Fruit fly (Drosophila melanogaster) whole organism, embryonic: ENCODE data around the gene CG4332.

ENCODE experiments used
- Ada2b ChIP-seq: fragments of 200-800 bp; sonication (Bioruptor generic); IDR thresholded peaks from 2 replicates; pipeline ENCODE4 v1.3.6; 2022; ENCODE audit warnings: missing biosample characterization, missing genetic modification characterization
- Aef1 ChIP-seq: fragments of 200-800 bp; sonication (Bioruptor generic); IDR thresholded peaks from 3 replicates; pipeline ENCODE4 v1.3.6; 2022; ENCODE audit warnings: missing biosample characterization, missing genetic modification characterization
- Antp ChIP-seq: fragments of 200-800 bp; sonication (Bioruptor generic); optimal IDR thresholded peaks from 3 replicates; lab custom pipeline; 2016; ENCODE audit warnings: missing biosample characterization, missing genetic modification characterization
- Asciz ChIP-seq: fragments of 200-800 bp; sonication (Bioruptor generic); optimal IDR thresholded peaks from 2 replicates; lab custom pipeline; 2017; ENCODE audit warnings: missing biosample characterization, mild to moderate bottlenecking, missing genetic modification characterization, missing genetic modification reagents
- Bdp1 ChIP-seq: fragments of 200-800 bp; sonication (Bioruptor generic); optimal IDR thresholded peaks from 3 replicates; lab custom pipeline; 2016; ENCODE audit warnings: missing biosample characterization, missing genetic modification characterization
- CG1024 ChIP-seq: fragments of 200-800 bp; sonication (Bioruptor generic); IDR thresholded peaks from 2 replicates; pipeline ENCODE4 v1.3.6; 2022; ENCODE audit warnings: missing biosample characterization, missing genetic modification characterization
- CG10274 ChIP-seq: fragments of 200-800 bp; sonication (Bioruptor generic); optimal IDR thresholded peaks from 3 replicates; lab custom pipeline; 2017; ENCODE audit warnings: missing biosample characterization, mild to moderate bottlenecking, missing genetic modification characterization
- CG10431 ChIP-seq: fragments of 200-800 bp; sonication (Bioruptor generic); optimal IDR thresholded peaks from 3 replicates; lab custom pipeline; 2018; ENCODE audit warnings: missing biosample characterization, mild to moderate bottlenecking, missing genetic modification characterization
- CG10462 ChIP-seq: fragments of 200-800 bp; sonication (Bioruptor generic); optimal IDR thresholded peaks from 2 replicates; lab custom pipeline; 2016; ENCODE audit warnings: missing biosample characterization, missing genetic modification characterization
- CG10543 ChIP-seq: fragments of 200-800 bp; sonication (Bioruptor generic); optimal IDR thresholded peaks from 3 replicates; lab custom pipeline; 2017; ENCODE audit warnings: missing biosample characterization, mild to moderate bottlenecking, missing genetic modification characterization, moderate library complexity
- CG10959 ChIP-seq: fragments of 200-800 bp; sonication (Bioruptor generic); IDR thresholded peaks from 2 replicates; pipeline ENCODE4 v1.3.6; 2022; ENCODE audit warnings: missing biosample characterization, missing genetic modification characterization
- CG12155 ChIP-seq: fragments of 200-800 bp; sonication (Bioruptor generic); optimal IDR thresholded peaks from 3 replicates; lab custom pipeline; 2016; ENCODE audit warnings: missing biosample characterization, missing genetic modification characterization
- CG14860 ChIP-seq: fragments of 200-800 bp; sonication (Bioruptor generic); IDR thresholded peaks from 3 replicates; pipeline ENCODE4 v1.3.6; 2022; ENCODE audit warnings: missing biosample characterization, missing genetic modification characterization; ENCODE audit not compliant: partially characterized antibody
- CG17328 ChIP-seq: fragments of 200-800 bp; sonication (Bioruptor generic); IDR thresholded peaks from 2 replicates; pipeline ENCODE4 v1.3.6; 2022; ENCODE audit warnings: missing biosample characterization, missing genetic modification characterization
- CG18476 ChIP-seq: fragments of 200-800 bp; sonication (Bioruptor generic); optimal IDR thresholded peaks from 2 replicates; lab custom pipeline; 2016; ENCODE audit warnings: missing biosample characterization, mild to moderate bottlenecking, missing genetic modification characterization
- CG18764 ChIP-seq: fragments of 200-800 bp; sonication (Bioruptor generic); optimal IDR thresholded peaks from 3 replicates; lab custom pipeline; 2016; ENCODE audit warnings: missing biosample characterization, missing genetic modification characterization
- CG2116 ChIP-seq: fragments of 200-800 bp; sonication (Bioruptor generic); optimal IDR thresholded peaks from 3 replicates; lab custom pipeline; 2018; ENCODE audit warnings: missing biosample characterization, mild to moderate bottlenecking, missing genetic modification characterization
- CG31388 ChIP-seq: fragments of 200-800 bp; sonication (Bioruptor generic); optimal IDR thresholded peaks from 2 replicates; lab custom pipeline; 2016; ENCODE audit warnings: missing biosample characterization, missing genetic modification characterization
- CG33213 ChIP-seq: fragments of 200-800 bp; sonication (Bioruptor generic); optimal IDR thresholded peaks from 3 replicates; lab custom pipeline; 2016; ENCODE audit warnings: missing biosample characterization, missing genetic modification characterization
- CG42726 ChIP-seq: fragments of 200-800 bp; sonication (Bioruptor generic); IDR thresholded peaks from 2 replicates; pipeline ENCODE4 v1.3.6; 2022; ENCODE audit warnings: missing biosample characterization, missing genetic modification characterization; ENCODE audit not compliant: partially characterized antibody
- CG8089 ChIP-seq: fragments of 200-800 bp; sonication (Bioruptor generic); optimal IDR thresholded peaks from 3 replicates; lab custom pipeline; 2016; ENCODE audit warnings: missing biosample characterization, missing genetic modification characterization
- CG8944 ChIP-seq: fragments of 200-800 bp; sonication (Bioruptor generic); optimal IDR thresholded peaks from 3 replicates; lab custom pipeline; 2016; ENCODE audit warnings: missing biosample characterization, missing genetic modification characterization
- CHES-1-like ChIP-seq: fragments of 200-800 bp; sonication (Bioruptor generic); optimal IDR thresholded peaks from 2 replicates; lab custom pipeline; 2016; ENCODE audit warnings: missing biosample characterization, missing genetic modification characterization
- Camta ChIP-seq: fragments of 200-800 bp; sonication (Bioruptor generic); optimal IDR thresholded peaks from 2 replicates; lab custom pipeline; 2016; ENCODE audit warnings: missing biosample characterization, missing genetic modification characterization
- CkIIα-i1 ChIP-seq: fragments of 200-800 bp; sonication (Bioruptor generic); IDR thresholded peaks from 2 replicates; pipeline ENCODE4 v1.3.6; 2022; ENCODE audit warnings: missing biosample characterization, missing genetic modification characterization
- CrebB ChIP-seq: fragments of 200-800 bp; sonication (Bioruptor generic); optimal IDR thresholded peaks from 3 replicates; lab custom pipeline; 2018; ENCODE audit warnings: missing biosample characterization, mild to moderate bottlenecking, missing genetic modification characterization
- D ChIP-seq, 2 experiments: fragments of 200-800 bp in 1 of 2; fragments of >200 bp in 1 of 2; sonication (Bioruptor generic) in 1 of 2; optimal IDR thresholded peaks; 2 replicates in 1 of 2; 3 replicates in 1 of 2; lab custom pipeline; 2017; ENCODE audit warnings: mild to moderate bottlenecking in 1 of 2, missing biosample characterization in 1 of 2, missing genetic modification characterization in 1 of 2, missing genetic modification reagents in 1 of 2
- Ets65A ChIP-seq: fragments of 200-800 bp; sonication (Bioruptor generic); peaks from one replicate; lab custom pipeline; 2016; ENCODE audit warnings: missing biosample characterization, missing genetic modification characterization
- Gug ChIP-seq: fragments of 200-800 bp; sonication (Bioruptor generic); IDR thresholded peaks from 4 replicates; pipeline ENCODE4 v1.3.6; 2022; ENCODE audit warnings: missing biosample characterization, missing genetic modification characterization
- HHEX ChIP-seq: fragments of 200-800 bp; sonication (Bioruptor generic); optimal IDR thresholded peaks from 3 replicates; lab custom pipeline; 2017; ENCODE audit warnings: missing biosample characterization, mild to moderate bottlenecking, missing genetic modification characterization, missing genetic modification reagents
- Nf-YB ChIP-seq: fragments of 200-800 bp; sonication (Bioruptor generic); optimal IDR thresholded peaks from 3 replicates; lab custom pipeline; 2019; ENCODE audit warnings: missing biosample characterization, mild to moderate bottlenecking, missing genetic modification characterization, moderate library complexity
- PHDP ChIP-seq: fragments of 200-800 bp; sonication (Bioruptor generic); optimal IDR thresholded peaks from 3 replicates; lab custom pipeline; 2018; ENCODE audit warnings: missing biosample characterization, mild to moderate bottlenecking, missing genetic modification characterization, moderate library complexity
- Sox100B ChIP-seq: fragments of 200-800 bp; sonication (Bioruptor generic); optimal IDR thresholded peaks from 3 replicates; lab custom pipeline; 2018; ENCODE audit warnings: missing biosample characterization, mild to moderate bottlenecking, missing genetic modification characterization
- da ChIP-seq: fragments of 200-800 bp; sonication (Bioruptor generic); optimal IDR thresholded peaks from 2 replicates; lab custom pipeline; 2016; ENCODE audit warnings: missing biosample characterization, missing genetic modification characterization
- dimm ChIP-seq: fragments of 200-800 bp; sonication (Bioruptor generic); IDR thresholded peaks from 2 replicates; pipeline ENCODE4 v1.3.6; 2022; ENCODE audit warnings: missing biosample characterization, missing genetic modification characterization
- gcm ChIP-seq: fragments of 200-800 bp; sonication (Bioruptor generic); optimal IDR thresholded peaks from 2 replicates; lab custom pipeline; 2019; ENCODE audit warnings: missing biosample characterization, mild to moderate bottlenecking, missing genetic modification characterization, moderate library complexity
- gfzf ChIP-seq: fragments of 200-800 bp; sonication (Bioruptor generic); optimal IDR thresholded peaks from 2 replicates; lab custom pipeline; 2016; ENCODE audit warnings: missing biosample characterization, mild to moderate bottlenecking, missing genetic modification characterization, moderate library complexity
- grau ChIP-seq: fragments of 200-800 bp; optimal IDR thresholded peaks from 3 replicates; lab custom pipeline; 2019; ENCODE audit warnings: missing biosample characterization, mild to moderate bottlenecking, missing genetic modification characterization, moderate library complexity
- h ChIP-seq: fragments of >200 bp; optimal IDR thresholded peaks from 2 replicates; lab custom pipeline; 2017
- maf-S ChIP-seq: fragments of 200-800 bp; sonication (Bioruptor generic); optimal IDR thresholded peaks from 2 replicates; lab custom pipeline; 2016; ENCODE audit warnings: missing biosample characterization, missing genetic modification characterization
- mirr ChIP-seq: fragments of 200-800 bp; sonication (Bioruptor generic); optimal IDR thresholded peaks from 3 replicates; lab custom pipeline; 2018; ENCODE audit warnings: missing biosample characterization, mild to moderate bottlenecking, missing genetic modification characterization
- mld ChIP-seq: fragments of 200-800 bp; sonication (Bioruptor generic); IDR thresholded peaks from 3 replicates; pipeline ENCODE4 v1.3.6; 2022; ENCODE audit warnings: missing biosample characterization, missing genetic modification characterization; ENCODE audit not compliant: partially characterized antibody
- odd ChIP-seq: fragments of 200-800 bp; sonication (Bioruptor generic); optimal IDR thresholded peaks from 2 replicates; lab custom pipeline; 2017; ENCODE audit warnings: missing biosample characterization, mild to moderate bottlenecking, missing genetic modification characterization
- row ChIP-seq: fragments of 200-800 bp; sonication (Bioruptor generic); IDR thresholded peaks from 3 replicates; pipeline ENCODE4 v1.3.6; 2022; ENCODE audit warnings: missing biosample characterization, missing genetic modification characterization
- sd ChIP-seq: fragments of 200-800 bp; sonication (Bioruptor generic); optimal IDR thresholded peaks from 3 replicates; lab custom pipeline; 2018; ENCODE audit warnings: missing biosample characterization, mild to moderate bottlenecking, missing genetic modification characterization, moderate library complexity
- sr ChIP-seq: fragments of 200-800 bp; sonication (Bioruptor generic); IDR thresholded peaks from 3 replicates; pipeline ENCODE4 v1.3.6; 2022; ENCODE audit warnings: missing biosample characterization, missing genetic modification characterization
- stwl ChIP-seq: fragments of 200-800 bp; sonication (Bioruptor generic); optimal IDR thresholded peaks from 3 replicates; lab custom pipeline; 2018; ENCODE audit warnings: missing biosample characterization, mild to moderate bottlenecking, missing genetic modification characterization, moderate library complexity
- tin ChIP-seq: fragments of 200-800 bp; sonication (Bioruptor generic); optimal IDR thresholded peaks from 3 replicates; lab custom pipeline; 2016; ENCODE audit warnings: missing biosample characterization, missing genetic modification characterization
- trh ChIP-seq: fragments of 200-800 bp; sonication (Bioruptor generic); optimal IDR thresholded peaks from 2 replicates; lab custom pipeline; 2016; ENCODE audit warnings: missing biosample characterization, missing genetic modification characterization
- ttk ChIP-seq: fragments of 200-800 bp; sonication (Bioruptor generic); IDR thresholded peaks from 2 replicates; pipeline ENCODE4 v2.1.2; 2022; ENCODE audit warnings: missing biosample characterization, missing genetic modification characterization
- z ChIP-seq: fragments of 200-800 bp; sonication (Bioruptor generic); IDR thresholded peaks from 3 replicates; pipeline ENCODE4 v1.3.6; 2022; ENCODE audit warnings: missing biosample characterization, missing genetic modification characterization
- zen ChIP-seq: fragments of 200-800 bp; sonication (Bioruptor generic); optimal IDR thresholded peaks from 3 replicates; lab custom pipeline; 2018; ENCODE audit warnings: missing biosample characterization, mild to moderate bottlenecking, missing genetic modification characterization, moderate library complexity

CG4332 gene

DNA sequence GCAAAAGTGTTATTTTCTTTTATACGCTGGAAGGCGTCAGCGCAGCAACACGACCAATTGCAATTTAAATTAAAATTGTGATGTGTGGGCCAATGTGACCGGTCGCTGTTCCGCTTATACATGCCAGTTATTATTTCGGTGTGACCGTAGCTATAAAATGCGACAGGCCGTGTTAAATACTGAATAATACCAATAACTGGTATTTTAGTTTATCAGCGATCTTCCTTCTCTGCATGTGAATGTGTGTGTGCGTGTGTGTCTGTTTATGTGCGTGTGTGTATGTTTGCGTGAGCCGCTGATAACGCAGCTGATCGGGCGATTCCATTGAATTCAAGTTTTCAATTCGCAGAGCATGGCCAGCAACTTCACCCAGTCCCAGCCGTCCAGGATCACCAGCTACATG is 26.1 kb upstream of the CG4332 start, which contains the start of the genes CG32638, CG15717 and MFS10:
Gene CG32638, minus strand, starts transcription at position 45 of the 403 bp plus-strand sequence.
Gene CG15717, plus strand, starts transcription at position 203 of the 403 bp plus-strand sequence.
Gene MFS10, plus strand, starts transcription at position 269 of the 403 bp plus-strand sequence.
- TF ChIP-seq CG2116 (GFP tag; lab: Kevin White, UChicago) (peak; percentile 44), CHES-1-like (GFP tag; lab: Kevin White, UChicago) (peak; percentile 46), Sox100B (no peak), sd (peak; percentile 59), Nf-YB (GFP tag; lab: Kevin White, UChicago) (no peak), CG8944 (GFP tag; lab: Kevin White, UChicago) (no peak), tin (GFP tag; lab: Kevin White, UChicago) (no peak), CG18476 (GFP tag; lab: Kevin White, UChicago) (no peak), HHEX (no peak), row (GFP tag; lab: Robert Waterston, UW) (peak; percentile 56), ttk (GFP tag; lab: Robert Waterston, UW) (no peak), CG10543 (peak; percentile 52), zen (tag; lab: Kevin White, UChicago) (peak; percentile 32), CG18764 (GFP tag; lab: Kevin White, UChicago) (no peak), grau (tag; lab: Kevin White, UChicago) (peak; percentile 12), CG14860 (GFP tag; lab: Robert Waterston, UW) (no peak), Antp (GFP tag; lab: Kevin White, UChicago) (no peak), CG1024 (GFP tag; lab: Robert Waterston, UW) (no peak), CG10274 (GFP tag; lab: Kevin White, UChicago) (no peak), CG17328 (GFP tag; lab: Robert Waterston, UW) (no peak), Ets65A (GFP tag; lab: Kevin White, UChicago) (peak; percentile 21), Camta (GFP tag; lab: Kevin White, UChicago) (no peak), CkIIα-i1 (GFP tag; lab: Robert Waterston, UW) (no peak), Aef1 (GFP tag; lab: Robert Waterston, UW) (no peak), D (optimal IDR thresholded peaks at IDR 0.05; lab: Kevin White, UChicago) (no peak), D (GFP tag; optimal IDR thresholded peaks at IDR 0.05; lab: Kevin White, UChicago) (no peak), CG10431 (GFP tag; lab: Kevin White, UChicago) (no peak), CG8089 (GFP tag; lab: Kevin White, UChicago) (no peak), CG33213 (GFP tag; lab: Kevin White, UChicago) (peak; percentile 60), Gug (GFP tag; lab: Robert Waterston, UW) (no peak), CG31388 (GFP tag; lab: Kevin White, UChicago) (no peak), odd (no peak), sr (GFP tag; lab: Robert Waterston, UW) (no peak), maf-S (GFP tag; lab: Kevin White, UChicago) (no peak), mld (GFP tag; lab: Robert Waterston, UW) (no peak), gfzf (peak; percentile 96), CrebB (peak; percentile 45), gcm (no peak), Asciz (no peak), dimm (no peak), Bdp1 (GFP tag; lab: Kevin White, UChicago) (no peak), CG10959 (no peak), Ada2b (GFP tag; lab: Robert Waterston, UW) (no peak), CG12155 (GFP tag; lab: Kevin White, UChicago) (peak; percentile 13), da (GFP tag; lab: Kevin White, UChicago) (no peak), CG10462 (GFP tag; lab: Kevin White, UChicago) (no peak), mirr (GFP tag; lab: Kevin White, UChicago) (peak; percentile 28), z (GFP tag; lab: Robert Waterston, UW) (no peak), h (lab: Kevin White, UChicago) (no peak), PHDP (tag; lab: Kevin White, UChicago) (no peak), trh (GFP tag; lab: Kevin White, UChicago) (no peak), stwl (tag; lab: Kevin White, UChicago) (peak; percentile 78), CG42726 (peak; percentile 9; the same call in 1 of the 2 replicates)
